Fruit fly (Drosophila melanogaster) whole organism, embryonic: ENCODE data around the gene Dop1R2.

Experiments used
- CG2120 ChIP-seq: fragments of 200-800 bp; sonication (Bioruptor generic); optimal IDR thresholded peaks from 3 replicates; lab custom pipeline; 2016; ENCODE audit warnings: missing biosample characterization, missing genetic modification characterization
- CG31365 ChIP-seq: fragments of 200-800 bp; sonication (Bioruptor generic); optimal IDR thresholded peaks from 2 replicates; lab custom pipeline; 2018; ENCODE audit warnings: missing biosample characterization, mild to moderate bottlenecking, missing genetic modification characterization
- Hr3 ChIP-seq: fragments of 200-800 bp; sonication (Bioruptor generic); optimal IDR thresholded peaks from 3 replicates; lab custom pipeline; 2016; ENCODE audit warnings: missing biosample characterization, missing genetic modification characterization
- exex ChIP-seq: fragments of 200-800 bp; sonication (Bioruptor generic); optimal IDR thresholded peaks from 4 replicates; lab custom pipeline; 2018; ENCODE audit warnings: missing biosample characterization, mild to moderate bottlenecking, missing genetic modification characterization, moderate library complexity
- gem ChIP-seq: fragments of 200-800 bp; sonication (Bioruptor generic); optimal IDR thresholded peaks from 2 replicates; lab custom pipeline; 2019; ENCODE audit warnings: missing biosample characterization, mild to moderate bottlenecking, missing genetic modification characterization, moderate library complexity
- pho ChIP-seq: fragments of 200-800 bp; sonication (Bioruptor generic); optimal IDR thresholded peaks from 2 replicates; lab custom pipeline; 2016; ENCODE audit warnings: missing biosample characterization, missing genetic modification characterization
- stc ChIP-seq: fragments of 200-800 bp; sonication (Bioruptor generic); IDR thresholded peaks from 2 replicates; pipeline ENCODE4 v1.3.6; 2022; ENCODE audit warnings: missing biosample characterization, missing genetic modification characterization

DNA sequence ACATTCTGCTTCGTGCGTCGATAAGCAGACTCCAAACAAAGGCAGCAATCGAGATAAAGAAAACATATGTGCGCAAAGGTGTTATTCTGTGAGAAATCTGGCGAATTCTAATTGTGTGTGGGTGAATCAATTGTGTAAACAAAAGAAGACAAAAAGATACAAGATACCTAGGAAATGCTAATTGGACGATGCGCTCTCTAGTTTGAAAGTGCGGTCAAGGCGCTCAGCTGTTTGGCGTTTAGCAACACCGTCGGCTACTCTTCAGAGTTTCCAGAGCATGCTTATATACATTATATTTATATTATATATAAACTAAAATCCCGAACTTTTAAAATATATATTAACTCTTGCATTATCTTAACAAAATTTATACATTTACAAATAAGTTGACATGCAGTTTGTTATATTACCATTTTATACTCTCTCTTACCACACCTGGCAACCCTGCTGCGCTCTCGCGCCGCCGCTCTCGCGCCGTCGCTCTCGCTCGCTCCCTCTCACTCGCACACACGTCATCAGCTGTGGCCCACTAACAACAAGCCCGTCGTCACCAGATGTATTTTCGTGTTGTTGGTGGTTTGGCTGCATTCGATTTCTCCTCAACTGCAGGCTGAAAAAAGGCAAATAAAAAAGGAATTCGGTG is 41.1 kb downstream of the Dop1R2 start, which contains the start of gene CG1907:
- peak; percentile 98 for TF ChIP-seq Hr3 (GFP tag; lab: Kevin White, UChicago)
- TF ChIP-seq pho = peak; percentile 70
- TF ChIP-seq CG31365 = peak; percentile 81
- peak; percentile 98 for TF ChIP-seq stc
- TF ChIP-seq CG2120 = peak; percentile 91
- TF ChIP-seq exex (tag; lab: Kevin White, UChicago) = peak; percentile 82
- TF ChIP-seq gem (tag; lab: Kevin White, UChicago) = peak; percentile 99
